Fruit fly (Drosophila melanogaster): Measurements from ENCODE around the gene CG3407.

Gene CG3407

dm6 chr2L:3775767-3776351 is 37.4 kb downstream of the CG3407 start (continued):
- TF ChIP-seq ara (GFP tag; IDR thresholded peaks at IDR 0.05) (peak; percentile 31; the same call in 1 of the 2 replicates), tna (GFP tag; IDR thresholded peaks at IDR 0.05; ENCODE audit: partially characterized antibody) (no peak), HmgZ (tag; optimal IDR thresholded peaks at IDR 0.05) (no peak), tio (GFP tag; optimal IDR thresholded peaks at IDR 0.05) (peak; percentile 65), CG9817 (tag; optimal IDR thresholded peaks at IDR 0.05) (no peak), tup (GFP tag; optimal IDR thresholded peaks at IDR 0.05) (no peak), CG15011 (GFP tag; optimal IDR thresholded peaks at IDR 0.05) (no peak), scrt (GFP tag; optimal IDR thresholded peaks at IDR 0.05) (no peak), fd64A (GFP tag; optimal IDR thresholded peaks at IDR 0.05) (no peak), CG12155 (GFP tag; optimal IDR thresholded peaks at IDR 0.05) (no peak), lilli (GFP tag; optimal IDR thresholded peaks at IDR 0.05) (peak; percentile 27), CG12659 (GFP tag; optimal IDR thresholded peaks at IDR 0.05) (no peak), repo (GFP tag; optimal IDR thresholded peaks at IDR 0.05) (no peak), Ets65A (GFP tag) (peak; percentile 71), CG6689 (GFP tag; IDR thresholded peaks at IDR 0.05) (peak; percentile 77), Meics (GFP tag; optimal IDR thresholded peaks at IDR 0.05) (no peak), eyg (GFP tag; optimal IDR thresholded peaks at IDR 0.05) (no peak), CG32532 (GFP tag; IDR thresholded peaks at IDR 0.05) (no peak), CG9609 (GFP tag; optimal IDR thresholded peaks at IDR 0.05) (peak; percentile 25), dpn (GFP tag; optimal IDR thresholded peaks at IDR 0.05) (peak in 1 of 2 experiments; percentile 36), CG3726 (GFP tag; IDR thresholded peaks at IDR 0.05) (no peak), CG8765 (GFP tag; IDR thresholded peaks at IDR 0.05) (0 out of 2 replicates have a peak, but pooled peaks have one; percentile 6), gcm2 (GFP tag; optimal IDR thresholded peaks at IDR 0.05) (no peak), CHES-1-like (GFP tag; optimal IDR thresholded peaks at IDR 0.05) (no peak), CG17385 (GFP tag; optimal IDR thresholded peaks at IDR 0.05) (no peak), CG34224 (GFP tag; IDR thresholded peaks at IDR 0.05; ENCODE audit: partially characterized antibody) (no peak), sim (GFP tag; IDR thresholded peaks at IDR 0.05) (no peak), Aef1 (GFP tag; IDR thresholded peaks at IDR 0.05) (no peak), CG3847 (GFP tag; IDR thresholded peaks at IDR 0.05) (no peak), btn (GFP tag; optimal IDR thresholded peaks at IDR 0.05) (no peak), NC2α (GFP tag; optimal IDR thresholded peaks at IDR 0.05) (no peak), CG13894 (tag; optimal IDR thresholded peaks at IDR 0.05) (no peak), p53 (GFP tag; optimal IDR thresholded peaks at IDR 0.05) (no peak), gfzf (GFP tag; optimal IDR thresholded peaks at IDR 0.05) (no peak), CG4854 (GFP tag; optimal IDR thresholded peaks at IDR 0.05) (no peak), CG6272 (GFP tag; IDR thresholded peaks at IDR 0.05) (no peak), tgo (GFP tag; IDR thresholded peaks at IDR 0.05) (no peak), CG7987 (GFP tag; optimal IDR thresholded peaks at IDR 0.05) (no peak), CG1647 (GFP tag; optimal IDR thresholded peaks at IDR 0.05) (no peak), E2f2 (GFP tag; IDR thresholded peaks at IDR 0.05) (no peak; the same call in 1 of the 2 replicates), grn (GFP tag; optimal IDR thresholded peaks at IDR 0.05) (peak; percentile 4), CG15696 (tag; optimal IDR thresholded peaks at IDR 0.05) (peak; percentile 54), CG8388 (GFP tag; optimal IDR thresholded peaks at IDR 0.05) (peak; percentile 37), ind (GFP tag; optimal IDR thresholded peaks at IDR 0.05) (peak; percentile 9), CG11085 (GFP tag; IDR thresholded peaks at IDR 0.05) (no peak), CG2712 (tag; optimal IDR thresholded peaks at IDR 0.05) (peak; percentile 71), Med (GFP tag) (peak; percentile 46), CG15073 (GFP tag; optimal IDR thresholded peaks at IDR 0.05) (no peak), cas (GFP tag; IDR thresholded peaks at IDR 0.05) (no peak), CG11696 (GFP tag; IDR thresholded peaks at IDR 0.05) (no peak), CG8924 (tag; optimal IDR thresholded peaks at IDR 0.05) (peak; percentile 41), CG18619 (GFP tag; optimal IDR thresholded peaks at IDR 0.05) (peak; percentile 13)

Data from whole organism, embryonic.